Fruit fly (Drosophila melanogaster): Measurements from ENCODE around the gene CG9672.

CG9672 gene

DNA sequence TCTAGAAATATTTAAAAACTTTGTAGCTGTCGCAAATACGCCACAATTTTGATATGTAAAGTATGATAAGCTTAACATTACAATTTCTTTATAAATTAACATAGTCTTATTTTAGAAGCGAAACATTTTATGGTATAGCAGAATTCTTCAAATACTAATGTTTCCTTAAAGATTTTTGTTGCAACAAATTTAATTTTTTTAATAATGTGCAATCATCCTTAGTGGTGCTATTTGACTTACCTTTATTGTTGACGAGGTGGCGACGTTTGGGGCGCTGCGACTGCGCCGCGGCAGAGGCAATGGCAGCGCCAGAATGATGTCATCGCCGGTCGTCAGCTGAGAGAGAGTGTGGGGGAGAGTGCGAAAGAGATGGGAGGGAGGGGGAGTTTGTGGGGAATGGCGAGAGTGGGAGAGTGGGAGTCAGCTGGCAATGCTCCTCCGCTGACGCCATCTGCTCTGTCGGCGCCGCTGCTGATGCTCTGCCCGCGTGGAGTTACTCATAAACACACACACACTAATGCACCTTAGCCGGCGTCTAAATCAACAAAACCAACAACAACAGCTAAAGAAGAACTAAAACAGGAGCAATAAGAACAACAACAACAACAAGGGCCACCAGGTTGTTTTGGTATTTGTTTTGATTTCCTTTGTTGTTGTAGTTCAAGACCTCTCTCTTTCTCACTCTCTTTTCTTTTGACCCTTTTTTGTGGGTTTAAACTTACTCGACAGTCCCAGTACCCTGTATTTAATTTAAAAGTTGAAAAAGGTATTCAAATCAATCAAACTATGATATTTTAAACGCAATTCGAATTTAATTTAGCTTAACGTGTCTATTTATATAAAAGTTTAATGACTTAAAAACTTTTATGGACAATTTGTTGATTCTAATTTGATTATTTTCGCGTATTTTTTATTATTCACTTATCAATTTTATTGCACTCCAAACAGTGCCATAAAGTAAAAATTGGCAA lies 16.8 kb upstream of the CG9672 start:
- peak; percentile 88 for TF ChIP-seq noc (tag; optimal IDR thresholded peaks at IDR 0.05)

- no peak for TF ChIP-seq noc (tag; optimal IDR thresholded peaks at IDR 0.05)
Measured at dm6 chrX:16721168-16721567, 14.5 kb upstream of the CG9672 start, which contains the start of the genes CG32572 and CG34325. TSS of gene CG32572 (plus strand) at chrX:16721183. TSS of gene CG34325 (minus strand) at chrX:16721411.

- TF ChIP-seq noc (tag; optimal IDR thresholded peaks at IDR 0.05) = no peak
Measured at dm6 chrX:16718169-16718723, 11.6 kb upstream of the CG9672 start.

DNA sequence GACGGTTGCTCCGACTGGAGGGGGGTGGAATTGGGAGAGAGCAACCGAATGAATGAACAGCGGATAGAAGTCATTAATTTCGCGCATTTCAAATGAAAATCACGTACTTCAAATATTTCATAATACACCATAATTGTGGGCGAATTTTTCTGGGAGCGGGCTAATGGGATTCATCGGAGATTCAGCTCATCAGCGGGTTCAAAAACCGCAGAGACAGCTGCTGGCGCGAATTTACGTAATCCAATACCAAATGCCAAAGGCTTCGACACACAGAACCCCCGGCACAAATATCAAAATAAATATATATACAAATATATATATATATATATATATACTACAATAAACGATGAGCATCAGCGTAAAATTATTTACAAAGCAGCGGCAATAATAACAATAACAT lies 10.0 kb upstream of the CG9672 start:
- TF ChIP-seq noc (tag; optimal IDR thresholded peaks at IDR 0.05) = no peak

dm6 chrX:16711003-16711402 lies 4.3 kb upstream of the CG9672 start, which contains the start of gene CG13008:
TSS of gene CG13008 (plus strand) at chrX:16711303.
- TF ChIP-seq noc (tag; optimal IDR thresholded peaks at IDR 0.05) = no peak

dm6 chrX:16703747-16704146 lies 2.9 kb downstream of the CG9672 start, which contains the start of the genes CG9673 and CG4653:
TSS of gene CG9673 (minus strand) at chrX:16703884.
TSS of gene CG4653 (plus strand) at chrX:16704081.
- TF ChIP-seq noc (tag; optimal IDR thresholded peaks at IDR 0.05) = peak; percentile 7

- peak; percentile 8 for TF ChIP-seq noc (tag; optimal IDR thresholded peaks at IDR 0.05)
Measured at dm6 chrX:16701941-16702340, 4.7 kb downstream of the CG9672 start, which contains the start of gene sphe. TSS of gene sphe (minus strand) at chrX:16701972.

DNA sequence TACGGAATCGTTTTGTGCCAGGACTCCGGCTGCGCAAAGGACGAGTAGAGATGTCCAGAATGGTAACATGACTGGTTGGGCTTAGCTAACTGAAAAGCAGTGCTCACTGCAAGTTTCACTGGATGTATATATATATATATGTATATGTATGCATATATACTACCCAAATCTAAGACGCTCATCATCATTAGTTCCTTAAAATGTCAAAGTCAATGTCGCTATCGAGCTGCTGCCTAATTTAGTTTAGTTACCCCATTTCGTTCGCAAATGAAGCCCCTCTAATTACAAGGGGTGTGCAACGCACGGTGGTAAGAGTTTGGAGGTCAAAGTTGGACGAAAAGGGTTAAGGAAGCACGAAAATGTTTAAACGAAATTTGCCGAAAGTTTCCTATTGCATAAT lies 6.6 kb downstream of the CG9672 start, which contains the start of gene CG9676:
TSS of gene CG9676 (minus strand) at position 101 of the 400 bp plus-strand sequence.
- no peak for TF ChIP-seq noc (tag; optimal IDR thresholded peaks at IDR 0.05)

dm6 chrX:16697882-16698571 lies 8.6 kb downstream of the CG9672 start:
- no peak for TF ChIP-seq noc (tag; optimal IDR thresholded peaks at IDR 0.05)

DNA sequence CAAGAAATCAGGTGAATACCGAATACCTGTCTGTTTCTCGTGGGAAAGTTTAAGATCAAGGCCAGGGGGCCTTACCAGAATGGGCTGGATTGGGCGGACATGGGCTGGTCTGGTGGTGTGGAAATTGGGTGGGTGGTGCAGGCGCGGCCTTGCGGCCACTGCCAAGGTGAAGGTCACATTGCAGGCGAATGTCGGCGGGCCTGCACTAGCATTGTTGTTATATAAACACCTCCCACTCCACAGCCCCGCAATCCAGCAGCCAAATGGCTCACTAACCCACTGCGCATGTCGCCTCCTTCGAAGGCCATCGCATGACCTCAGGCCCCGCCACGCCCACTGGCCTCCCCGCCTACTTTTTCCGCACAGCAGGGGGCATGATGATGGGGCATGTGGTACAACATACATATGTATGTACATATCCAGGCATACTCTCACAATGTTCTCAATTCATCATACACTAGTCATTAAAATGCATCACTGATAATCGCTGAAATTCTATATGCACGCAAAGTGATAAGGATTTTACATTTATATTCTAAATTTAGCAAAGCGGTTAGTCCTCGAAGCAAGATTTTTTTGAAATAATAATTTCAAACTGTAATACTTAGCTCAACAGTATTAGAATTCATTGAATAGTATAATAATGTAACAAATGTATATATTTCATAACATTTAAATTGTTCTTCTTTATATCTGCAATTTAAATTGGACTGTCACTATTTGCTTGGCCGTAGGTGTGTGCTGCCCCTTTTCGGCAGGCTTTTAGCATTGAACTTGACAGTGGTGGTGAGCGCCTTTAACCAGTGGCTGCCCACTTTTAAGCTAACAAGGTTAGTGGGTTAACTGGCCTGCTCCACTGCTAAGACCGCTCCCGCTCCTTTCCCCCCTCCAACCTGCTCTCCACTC lies 9.8 kb downstream of the CG9672 start:
- no peak for TF ChIP-seq noc (tag; optimal IDR thresholded peaks at IDR 0.05)

DNA sequence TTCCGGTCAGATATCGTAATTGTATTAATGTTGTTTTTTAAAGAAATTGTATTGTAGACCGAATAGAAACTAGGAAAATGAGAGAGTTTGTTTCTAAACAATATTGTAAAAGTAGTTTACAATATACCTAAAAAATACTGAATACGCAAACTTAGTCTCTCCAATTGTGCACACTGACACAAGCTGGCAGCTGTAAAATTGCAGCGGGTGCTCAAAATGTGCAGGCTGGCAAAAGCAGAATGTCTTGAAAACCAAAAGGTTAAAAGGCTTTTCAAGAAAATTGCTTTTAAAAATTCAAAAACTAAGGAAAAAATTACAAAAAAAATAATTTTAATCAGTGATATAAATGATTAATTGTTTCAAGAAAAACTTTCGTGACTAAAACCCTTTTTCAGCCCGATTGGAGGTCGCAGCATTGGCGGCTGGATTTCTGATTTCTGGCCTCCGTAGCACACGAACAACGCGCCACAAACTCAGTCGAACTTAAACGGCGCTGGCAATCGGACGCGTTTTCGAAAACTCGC lies 11.0 kb downstream of the CG9672 start, which contains the start of gene CG4678:
TSS of gene CG4678 (plus strand) at position 474 of the 524 bp plus-strand sequence.
- TF ChIP-seq noc (tag; optimal IDR thresholded peaks at IDR 0.05) = no peak

dm6 chrX:16694959-16695358 lies 11.7 kb downstream of the CG9672 start, which contains the start of gene Septin4:
TSS of gene Septin4 (minus strand) at chrX:16695173.
- TF ChIP-seq noc (tag; optimal IDR thresholded peaks at IDR 0.05) = no peak

dm6 chrX:16694477-16694876 lies 12.2 kb downstream of the CG9672 start:
- TF ChIP-seq noc (tag; optimal IDR thresholded peaks at IDR 0.05) = no peak

- no peak for TF ChIP-seq noc (tag; optimal IDR thresholded peaks at IDR 0.05)
Measured at dm6 chrX:16693805-16694387, 12.8 kb downstream of the CG9672 start.

All from whole organism, larva.